Worm (Caenorhabditis elegans) whole organism, late embryonic: ENCODE data around the gene R07E3.1.

ENCODE experiments used
- C08G9.2 ChIP-seq: sonication (generic microtip); optimal IDR thresholded peaks from 2 replicates; lab custom pipeline; 2016; ENCODE audit warnings: mild to moderate bottlenecking, missing genetic modification characterization, moderate library complexity, missing compliant biosample characterization
- F13H6.1 ChIP-seq: sonication (generic microtip); optimal IDR thresholded peaks from 2 replicates; lab custom pipeline; 2016; ENCODE audit warnings: missing genetic modification characterization, missing compliant biosample characterization
- K02D7.2 ChIP-seq: sonication (generic microtip); optimal IDR thresholded peaks from 2 replicates; lab custom pipeline; 2017; ENCODE audit warnings: mild to moderate bottlenecking, missing genetic modification characterization, missing compliant biosample characterization
- K09A11.1 ChIP-seq: sonication (generic microtip); optimal IDR thresholded peaks from 2 replicates; lab custom pipeline; 2017; ENCODE audit warnings: antibody characterized with exemption, mild to moderate bottlenecking, missing genetic modification characterization, missing compliant biosample characterization; ENCODE audit not compliant: insufficient read depth
- ahr-1 ChIP-seq: sonication (generic microtip); optimal IDR thresholded peaks from 2 replicates; lab custom pipeline; 2016; ENCODE audit warnings: missing genetic modification characterization, missing compliant biosample characterization
- ceh-14 ChIP-seq: sonication (generic microtip); optimal IDR thresholded peaks from 2 replicates; lab custom pipeline; 2016; ENCODE audit warnings: missing genotype, missing genetic modification characterization, missing compliant biosample characterization
- ceh-18 ChIP-seq: sonication (generic microtip); optimal IDR thresholded peaks from 2 replicates; lab custom pipeline; 2016; ENCODE audit warnings: missing genetic modification characterization, missing compliant biosample characterization
- ceh-19 ChIP-seq: fragments of 200-800 bp; sonication (Bioruptor generic); optimal IDR thresholded peaks from 2 replicates; lab custom pipeline; 2018; ENCODE audit warnings: mild to moderate bottlenecking, missing genetic modification characterization, missing compliant biosample characterization
- ceh-2 ChIP-seq: sonication (generic microtip); optimal IDR thresholded peaks from 2 replicates; lab custom pipeline; 2016; ENCODE audit warnings: missing genotype, missing genetic modification characterization, missing compliant biosample characterization
- ceh-22 ChIP-seq: sonication (generic microtip); optimal IDR thresholded peaks from 2 replicates; lab custom pipeline; 2017; ENCODE audit warnings: missing biosample characterization, missing genetic modification characterization
- ceh-24 ChIP-seq: sonication (generic microtip); optimal IDR thresholded peaks from 2 replicates; lab custom pipeline; 2016; ENCODE audit warnings: mild to moderate bottlenecking, missing genetic modification characterization, missing compliant biosample characterization
- ceh-45 ChIP-seq: fragments of 200-800 bp; sonication (Bioruptor generic); IDR thresholded peaks from 2 replicates; pipeline ENCODE4 v1.3.6; 2022; ENCODE audit warnings: missing genetic modification reagents, missing genetic modification characterization, missing compliant biosample characterization
- ceh-6 ChIP-seq: fragments of 200-800 bp; sonication (Bioruptor generic); optimal IDR thresholded peaks from 2 replicates; lab custom pipeline; 2018; ENCODE audit warnings: mild to moderate bottlenecking, missing genetic modification characterization, missing compliant biosample characterization
- ceh-9 ChIP-seq: sonication (generic microtip); optimal IDR thresholded peaks from 2 replicates; lab custom pipeline; 2016; ENCODE audit warnings: mild to moderate bottlenecking, missing genetic modification characterization, inconsistent platforms, missing compliant biosample characterization
- dve-1 ChIP-seq: sonication (generic microtip); optimal IDR thresholded peaks from 2 replicates; lab custom pipeline; 2017; ENCODE audit warnings: antibody characterized with exemption, mild to moderate bottlenecking, missing genetic modification characterization, missing compliant biosample characterization
- elt-2 ChIP-seq: sonication (generic microtip); optimal IDR thresholded peaks from 2 replicates; lab custom pipeline; 2016; ENCODE audit warnings: missing genetic modification reagents, missing genetic modification characterization, missing compliant biosample characterization
- elt-4 ChIP-seq: sonication (generic microtip); optimal IDR thresholded peaks from 2 replicates; lab custom pipeline; 2016; ENCODE audit warnings: missing genetic modification characterization, missing compliant biosample characterization
- fkh-10 ChIP-seq: fragments of 150-350 bp; optimal IDR thresholded peaks from 2 replicates; lab custom pipeline; 2014; ENCODE audit warnings: missing biosample characterization, missing genetic modification reagents, missing genetic modification characterization
- hlh-13 ChIP-seq: fragments of 200-800 bp; sonication (Bioruptor generic); optimal IDR thresholded peaks from 2 replicates; lab custom pipeline; 2018; ENCODE audit warnings: mild to moderate bottlenecking, missing genetic modification characterization, missing compliant biosample characterization
- hlh-15 ChIP-seq: sonication (generic microtip); optimal IDR thresholded peaks from 2 replicates; lab custom pipeline; 2016; ENCODE audit warnings: missing genetic modification characterization, missing compliant biosample characterization
- hlh-8 ChIP-seq: sonication (generic microtip); optimal IDR thresholded peaks from 2 replicates; lab custom pipeline; 2016; ENCODE audit warnings: missing genotype, missing genetic modification characterization, missing compliant biosample characterization
- lin-11 ChIP-seq: fragments of 200-800 bp; sonication (Bioruptor generic); optimal IDR thresholded peaks from 2 replicates; lab custom pipeline; 2018; ENCODE audit warnings: mild to moderate bottlenecking, missing genetic modification characterization, missing compliant biosample characterization
- nfya-1 ChIP-seq: sonication (generic microtip); optimal IDR thresholded peaks from 2 replicates; lab custom pipeline; 2017; ENCODE audit warnings: missing genetic modification characterization, mild to moderate bottlenecking, missing compliant biosample characterization, antibody characterized with exemption, moderate library complexity
- nhr-11 ChIP-seq: fragments of 150-350 bp; optimal IDR thresholded peaks from 2 replicates; lab custom pipeline; 2014; ENCODE audit warnings: missing biosample characterization, missing genetic modification characterization
- pax-1 ChIP-seq: fragments of 150-350 bp; optimal IDR thresholded peaks from 2 replicates; lab custom pipeline; 2014; ENCODE audit warnings: missing biosample characterization, missing genetic modification characterization
- pha-2 ChIP-seq: sonication (generic microtip); optimal IDR thresholded peaks from 2 replicates; lab custom pipeline; 2017; ENCODE audit warnings: mild to moderate bottlenecking, missing genetic modification characterization, missing compliant biosample characterization
- pha-4 ChIP-seq: fragments of 150-350 bp; optimal IDR thresholded peaks from 2 replicates; lab custom pipeline; 2018; ENCODE audit warnings: missing biosample characterization, missing genetic modification reagents, missing genetic modification characterization
- pqm-1 ChIP-seq: sonication (generic microtip); optimal IDR thresholded peaks from 2 replicates; lab custom pipeline; 2016; ENCODE audit warnings: missing genetic modification characterization, missing compliant biosample characterization
- pros-1 ChIP-seq: fragments of 150-350 bp; optimal IDR thresholded peaks from 2 replicates; lab custom pipeline; 2014; ENCODE audit warnings: missing biosample characterization, missing genetic modification reagents, missing genetic modification characterization
- ref-2 ChIP-seq: sonication (generic microtip); optimal IDR thresholded peaks from 2 replicates; lab custom pipeline; 2016; ENCODE audit warnings: missing genetic modification characterization, missing compliant biosample characterization
- sdc-2 ChIP-seq: sonication (generic microtip); optimal IDR thresholded peaks from 2 replicates; lab custom pipeline; 2016; ENCODE audit warnings: missing genotype, missing genetic modification characterization, missing compliant biosample characterization
- tbx-7 ChIP-seq: sonication (generic microtip); optimal IDR thresholded peaks from 2 replicates; lab custom pipeline; 2016; ENCODE audit warnings: missing genotype, missing genetic modification characterization, missing compliant biosample characterization
- ttx-3 ChIP-seq: sonication (generic microtip); optimal IDR thresholded peaks from 2 replicates; lab custom pipeline; 2016; ENCODE audit warnings: missing genetic modification reagents, missing genetic modification characterization, missing compliant biosample characterization
- unc-3 ChIP-seq, 2 experiments: fragments of 200-800 bp in 1 of 2; sonication (Bioruptor generic) in 1 of 2; sonication (generic microtip) in 1 of 2; conservative IDR thresholded peaks in 1 of 2; optimal IDR thresholded peaks in 1 of 2; 2 replicates each; pipeline versions ENCODE4 v1.3.6 to Lab custom; 2016 to 2022; ENCODE audit warnings: missing compliant biosample characterization in 2 of 2, missing genetic modification characterization in 2 of 2, missing genetic modification reagents in 1 of 2
- unc-42 ChIP-seq: sonication (generic microtip); optimal IDR thresholded peaks from 2 replicates; lab custom pipeline; 2016; ENCODE audit warnings: missing genotype, missing genetic modification characterization, missing compliant biosample characterization
- unc-55 ChIP-seq: sonication (generic microtip); optimal IDR thresholded peaks from 2 replicates; lab custom pipeline; 2017; ENCODE audit warnings: missing biosample characterization, missing genetic modification reagents, missing genetic modification characterization

The R07E3.1 gene

DNA sequence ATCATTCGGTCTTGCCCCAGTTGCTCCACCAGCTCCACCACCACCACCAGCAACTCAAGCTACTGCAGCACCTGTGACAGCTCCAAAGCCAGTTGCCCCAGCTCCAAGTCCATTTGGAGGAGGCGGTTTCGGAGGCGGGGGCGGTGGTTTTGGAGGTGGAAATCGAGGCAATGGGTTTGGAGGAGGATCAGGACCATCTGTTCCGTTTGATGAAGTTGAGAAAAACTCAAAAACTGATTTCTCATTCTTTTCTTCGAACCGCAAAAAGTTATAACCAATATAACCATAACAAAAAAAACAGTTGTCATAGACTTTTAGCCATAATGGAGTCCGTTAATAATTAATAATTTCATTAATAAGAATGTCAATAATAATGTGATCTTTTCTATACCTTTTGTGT is 19.6 kb downstream of the R07E3.1 start:
- TF ChIP-seq K09A11.1 (no peak), ceh-24 (tag; lab: Kevin White, UChicago) (no peak), pros-1 (tag; lab: Kevin White, UChicago) (no peak), nfya-1 (tag; lab: Kevin White, UChicago) (no peak), ceh-6 (GFP tag; lab: Kevin White, UChicago) (no peak), K02D7.2 (tag; lab: Kevin White, UChicago) (no peak), unc-42 (tag; lab: Kevin White, UChicago) (no peak), ceh-9 (tag; lab: Kevin White, UChicago) (no peak), pax-1 (no peak), nhr-11 (tag; lab: Kevin White, UChicago) (no peak), dve-1 (no peak), hlh-15 (tag; lab: Kevin White, UChicago) (no peak), tbx-7 (tag; lab: Kevin White, UChicago) (no peak)

DNA sequence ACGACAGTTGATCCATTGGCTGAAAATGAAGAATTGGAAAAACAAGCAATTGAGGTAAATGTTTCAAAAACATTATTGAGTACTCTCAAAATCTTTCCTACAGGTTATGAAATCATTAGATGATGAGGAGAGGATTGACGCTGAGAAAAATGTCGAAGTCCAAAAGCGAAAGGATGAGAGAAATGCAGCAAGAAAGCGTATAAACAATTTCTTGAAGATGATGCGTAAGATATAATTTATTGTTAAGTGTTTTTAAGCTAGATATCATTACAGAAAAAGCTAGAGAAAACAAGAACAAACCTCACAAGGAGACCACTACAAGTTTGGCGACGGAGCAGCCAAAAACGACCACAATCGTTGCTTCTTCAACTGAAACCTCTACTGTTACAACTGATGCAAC is 21.3 kb downstream of the R07E3.1 start:
- TF ChIP-seq elt-4 (tag; lab: Kevin White, UChicago) (no peak), ceh-19 (GFP tag; lab: Kevin White, UChicago) (no peak), pax-1 (no peak), ceh-9 (tag; lab: Kevin White, UChicago) (no peak), hlh-13 (no peak), elt-2 (tag; lab: Kevin White, UChicago) (no peak), pqm-1 (no peak)

DNA sequence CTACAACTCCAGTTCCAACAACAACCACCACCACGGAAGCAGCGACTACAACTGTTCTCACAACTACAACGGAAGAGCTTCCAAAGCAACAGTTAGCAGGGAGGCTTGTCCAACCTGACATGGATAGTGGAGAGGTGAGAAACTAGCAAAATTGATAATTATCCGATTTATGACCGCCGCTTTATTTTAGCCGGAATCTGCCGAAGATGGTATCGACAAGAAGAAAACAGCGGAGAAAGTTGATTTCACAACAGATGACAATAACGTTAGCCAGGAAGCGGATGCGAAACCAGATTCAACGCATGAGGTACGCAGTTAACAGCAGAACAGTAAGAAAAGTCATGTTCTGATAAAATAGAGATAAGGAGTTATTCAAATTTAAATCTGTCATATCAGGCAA is 22.5 kb downstream of the R07E3.1 start:
- TF ChIP-seq dve-1 (no peak), ceh-24 (tag; lab: Kevin White, UChicago) (no peak), ahr-1 (tag; lab: Kevin White, UChicago) (no peak), elt-2 (tag; lab: Kevin White, UChicago) (no peak), ttx-3 (no peak), lin-11 (tag; lab: Kevin White, UChicago) (no peak)

DNA sequence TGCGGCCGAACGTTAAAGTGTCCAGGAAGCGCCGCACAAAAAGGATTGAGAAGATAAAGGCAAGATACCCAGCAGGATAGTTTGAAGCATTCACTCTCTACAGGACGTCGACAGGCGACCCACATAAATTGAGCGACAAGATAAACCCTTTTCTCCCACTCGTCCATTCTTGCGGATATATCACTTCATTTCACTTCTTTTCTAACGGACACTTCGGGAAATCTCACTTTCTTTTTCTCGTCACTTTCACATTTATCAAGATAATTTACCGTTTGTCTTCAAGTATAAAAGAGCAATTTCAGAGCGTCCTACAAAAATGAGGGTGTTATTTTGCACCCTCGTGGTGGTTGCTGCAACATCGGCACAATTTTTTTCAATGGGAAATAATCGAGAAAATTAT is 23.4 kb downstream of the R07E3.1 start, which contains the start of gene R07E3.6:
Gene R07E3.6 (plus strand): TSS at position 158 of the 400 bp plus-strand sequence.
- TF ChIP-seq ceh-2 = no peak
- no peak for TF ChIP-seq F13H6.1 (tag; lab: Kevin White, UChicago)
- no peak for TF ChIP-seq sdc-2 (tag; lab: Kevin White, UChicago)
- TF ChIP-seq pros-1 (tag; lab: Kevin White, UChicago) = no peak
- TF ChIP-seq K02D7.2 (tag; lab: Kevin White, UChicago) = no peak
- TF ChIP-seq C08G9.2 = no peak
- no peak for TF ChIP-seq ceh-14 (tag; lab: Kevin White, UChicago)
- no peak for TF ChIP-seq hlh-8
- TF ChIP-seq ceh-18 = no peak
- no peak for TF ChIP-seq unc-3 (GFP tag; conservative IDR thresholded peaks at IDR 0.05; lab: Robert Waterston, UW)
- no peak for TF ChIP-seq unc-3 (tag; optimal IDR thresholded peaks at IDR 0.05; lab: Kevin White, UChicago)
- TF ChIP-seq ref-2 = no peak
- TF ChIP-seq pha-2 (tag; lab: Kevin White, UChicago) = no peak
- no peak for TF ChIP-seq K09A11.1
- TF ChIP-seq unc-55 (GFP tag; lab: Kevin White, UChicago) = no peak
- no peak for TF ChIP-seq ceh-45 (GFP tag; lab: Robert Waterston, UW)
- no peak for TF ChIP-seq ceh-22
- TF ChIP-seq pha-4 (tag; lab: Kevin White, UChicago) = no peak
- no peak for TF ChIP-seq fkh-10 (GFP tag; lab: Kevin White, UChicago)
